Worm (Caenorhabditis elegans) whole organism, dauer: ENCODE data around the gene abf-5.

ENCODE experiments used
- unc-62 ChIP-seq: sonication (generic microtip); optimal IDR thresholded peaks from 2 replicates; lab custom pipeline; 2017; ENCODE audit warnings: missing biosample characterization, missing genetic modification reagents, missing genetic modification characterization

abf-5 gene

DNA sequence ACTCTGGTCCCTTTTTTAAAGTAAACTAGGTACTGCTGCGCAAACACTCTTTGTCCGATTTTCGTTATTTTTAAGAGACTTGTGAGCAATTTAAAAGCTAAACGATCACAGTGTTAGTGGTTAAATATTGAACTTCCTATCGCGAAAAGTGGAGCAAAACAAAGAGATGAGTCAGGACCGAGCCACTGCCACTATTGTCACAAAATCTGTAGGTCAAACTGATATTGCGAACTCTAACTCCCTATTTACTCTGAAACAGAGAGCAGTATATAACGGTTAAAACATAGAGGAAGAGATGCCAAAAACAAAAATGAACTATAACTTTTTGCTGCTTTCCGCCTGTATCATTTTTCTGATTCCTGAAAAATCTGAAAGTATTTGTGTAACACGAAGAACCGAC, at the start of gene abf-5:
Gene abf-5, plus strand, starts transcription at position 301 of the 400 bp plus-strand sequence.
- no peak for TF ChIP-seq unc-62

DNA sequence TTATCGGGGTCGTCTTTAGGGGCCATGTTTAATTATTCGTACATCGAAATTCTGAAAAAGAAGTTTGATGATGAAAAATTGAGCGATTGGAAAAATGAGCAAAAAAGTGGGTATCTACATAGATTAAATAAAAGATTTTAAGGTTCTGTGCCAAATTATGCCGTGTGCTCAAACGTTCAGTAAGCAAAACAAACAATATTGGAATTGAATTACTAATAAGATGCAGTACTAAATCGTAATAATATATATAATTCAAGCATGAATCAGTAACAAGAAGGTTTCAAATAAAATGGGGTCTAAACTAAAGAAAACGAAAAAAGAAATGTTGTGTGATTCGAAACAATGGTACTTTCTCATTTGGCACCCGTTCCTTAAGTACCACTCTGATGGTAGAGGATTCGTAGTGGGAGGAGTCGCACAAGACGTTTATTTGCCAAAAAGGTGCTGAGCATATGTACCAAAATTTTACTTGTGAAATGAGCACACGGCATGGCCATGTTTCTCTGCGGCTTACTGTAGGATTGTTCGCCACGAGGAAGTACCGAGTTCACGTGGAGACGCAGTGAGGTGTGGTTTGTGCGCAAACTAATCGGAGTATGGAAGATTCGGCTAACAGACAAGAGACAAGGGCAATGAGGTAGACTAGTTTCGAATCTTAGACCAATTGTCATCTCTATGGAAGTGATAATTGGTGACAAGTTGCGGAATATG, 43.0 kb upstream of the abf-5 start, which contains the start of gene pgp-14:
Gene pgp-14, minus strand, starts transcription at position 51 of the 711 bp plus-strand sequence.
- TF ChIP-seq unc-62: no peak

DNA sequence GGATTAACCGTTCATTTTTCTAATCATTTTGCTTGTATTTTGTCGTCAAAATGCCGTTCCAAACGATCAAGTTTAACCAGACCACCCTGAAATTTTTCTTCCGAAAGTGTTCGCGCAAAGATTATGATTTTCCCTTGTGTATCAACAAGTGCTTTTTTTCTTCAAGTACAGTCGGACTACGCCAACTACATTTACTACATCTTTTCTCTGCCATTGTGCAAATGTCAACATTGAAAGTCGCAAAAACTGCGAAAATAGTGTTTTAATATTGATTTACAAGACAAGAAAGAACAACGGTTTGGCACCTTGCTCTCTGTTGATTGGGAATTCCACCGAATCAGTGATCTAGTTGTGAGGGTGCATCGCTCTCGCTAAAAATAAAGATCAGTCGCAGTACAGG, 41.8 kb upstream of the abf-5 start:
- TF ChIP-seq unc-62: no peak

DNA sequence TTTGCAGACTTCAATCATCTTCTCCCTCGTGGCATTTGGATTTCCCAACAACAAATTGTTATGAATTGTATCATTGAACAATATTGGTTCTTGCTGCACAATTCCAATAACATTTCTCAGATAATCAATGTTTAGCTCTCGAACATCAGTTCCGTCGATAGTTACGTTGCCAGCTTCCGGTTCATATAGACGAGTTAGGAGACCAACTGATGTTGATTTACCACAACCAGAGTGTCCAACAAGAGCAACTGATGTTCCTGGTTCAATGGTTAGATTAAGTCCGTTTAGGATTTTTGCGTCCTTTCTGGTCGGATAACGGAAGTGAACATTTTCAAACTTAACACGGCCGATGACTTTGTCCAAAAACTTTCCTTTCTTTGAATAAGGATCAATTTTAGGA, 38.6 kb upstream of the abf-5 start:
- TF ChIP-seq unc-62: no peak

DNA sequence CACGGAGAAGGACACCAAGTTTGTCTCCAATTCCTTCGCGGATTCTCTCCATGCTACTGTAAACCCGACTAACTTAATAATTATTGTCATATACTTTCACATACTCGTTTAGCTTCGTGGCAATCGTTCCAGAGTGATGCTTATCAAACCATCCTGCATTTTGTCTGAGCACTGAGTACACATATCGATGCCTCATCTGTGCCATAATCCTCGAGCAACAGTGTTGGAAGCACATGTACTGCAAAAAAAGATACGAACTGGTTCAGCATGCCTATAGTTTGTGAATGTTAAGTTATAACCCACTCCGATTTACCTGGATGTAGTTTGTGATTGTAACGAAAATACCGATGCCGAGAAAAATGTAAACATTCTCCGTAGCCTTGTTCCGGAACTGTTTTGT, 37.6 kb upstream of the abf-5 start:
- no peak for TF ChIP-seq unc-62

DNA sequence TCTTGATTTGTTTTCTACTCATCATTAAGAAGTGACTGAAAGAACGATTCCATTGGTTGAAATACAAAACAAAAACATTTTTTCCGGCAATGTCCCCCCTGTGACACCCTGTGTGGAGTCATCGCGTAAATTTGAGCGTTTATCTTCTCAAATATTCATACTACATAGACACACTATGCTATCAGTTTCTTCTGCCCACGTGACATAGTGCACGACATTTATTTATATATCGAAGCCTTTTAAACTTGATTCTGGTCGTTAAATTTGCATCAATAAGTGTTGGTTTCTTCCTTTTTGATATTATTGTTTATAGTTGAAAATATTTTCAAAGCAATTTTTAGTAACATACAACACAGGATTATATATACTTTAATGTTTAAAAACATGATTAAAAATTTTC, 33.6 kb upstream of the abf-5 start:
- no peak for TF ChIP-seq unc-62

DNA sequence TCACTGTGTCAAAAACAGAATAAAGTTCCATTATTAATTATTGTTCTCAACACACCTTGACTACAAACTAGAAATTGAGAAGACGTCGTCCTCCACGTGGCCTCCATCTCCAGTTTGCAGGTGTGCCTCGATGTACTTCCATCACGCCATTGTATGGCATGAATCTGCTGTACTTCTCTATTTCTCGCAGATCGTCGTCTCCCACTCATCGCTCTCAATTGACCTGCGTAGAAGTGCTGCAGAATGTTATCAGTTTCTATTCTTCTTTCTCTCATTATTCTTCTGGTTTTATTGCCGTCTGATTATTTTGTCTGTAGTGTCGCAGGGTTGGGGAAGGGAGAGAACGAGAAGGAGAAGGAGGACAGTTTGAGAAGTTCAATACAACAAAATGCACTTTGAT, 33.0 kb upstream of the abf-5 start:
- no peak for TF ChIP-seq unc-62

DNA sequence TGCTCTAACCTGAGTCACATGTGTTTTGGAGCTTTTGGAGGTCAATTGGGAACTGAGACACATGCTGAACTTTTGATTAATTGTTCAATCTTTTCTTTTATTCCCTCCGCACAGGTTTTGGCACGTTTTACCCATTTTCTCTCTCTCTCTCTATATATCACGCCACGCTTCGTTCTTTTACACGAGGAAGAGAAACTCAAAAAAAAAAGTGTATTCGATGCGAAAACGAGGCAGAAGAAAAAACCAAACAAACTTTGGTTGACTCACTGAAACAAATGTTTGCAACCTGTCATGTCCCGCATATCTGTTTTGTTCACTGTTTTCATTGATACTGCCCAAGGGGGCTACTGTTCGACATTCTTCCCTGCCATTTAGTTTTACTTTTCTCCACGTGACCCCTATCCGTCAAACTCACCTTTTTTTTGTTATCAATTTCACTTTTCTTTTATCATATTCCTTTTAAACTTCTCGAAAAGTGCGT, 31.3 kb upstream of the abf-5 start:
- TF ChIP-seq unc-62: no peak

DNA sequence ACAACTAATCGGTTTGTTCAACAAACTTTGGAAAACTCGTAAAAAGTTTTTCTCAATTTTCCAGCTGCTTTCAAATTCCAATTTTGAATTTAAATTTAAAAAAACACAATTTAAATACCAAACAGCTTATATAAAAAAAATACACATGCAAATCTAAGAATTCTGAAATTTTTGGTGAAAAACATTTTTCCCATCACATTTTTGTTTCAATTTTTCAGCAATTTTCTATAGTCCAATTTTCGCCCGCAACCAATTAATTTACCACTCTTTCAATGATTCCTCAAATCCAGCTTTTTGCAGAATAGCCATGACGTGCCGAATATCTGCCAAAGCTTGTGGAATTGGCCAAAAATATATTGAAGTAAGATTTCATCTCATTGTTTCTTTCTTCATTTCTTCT, 30.9 kb upstream of the abf-5 start, which contains the start of gene cept-1:
Gene cept-1, plus strand, starts transcription at position 301 of the 400 bp plus-strand sequence.
- TF ChIP-seq unc-62: no peak

DNA sequence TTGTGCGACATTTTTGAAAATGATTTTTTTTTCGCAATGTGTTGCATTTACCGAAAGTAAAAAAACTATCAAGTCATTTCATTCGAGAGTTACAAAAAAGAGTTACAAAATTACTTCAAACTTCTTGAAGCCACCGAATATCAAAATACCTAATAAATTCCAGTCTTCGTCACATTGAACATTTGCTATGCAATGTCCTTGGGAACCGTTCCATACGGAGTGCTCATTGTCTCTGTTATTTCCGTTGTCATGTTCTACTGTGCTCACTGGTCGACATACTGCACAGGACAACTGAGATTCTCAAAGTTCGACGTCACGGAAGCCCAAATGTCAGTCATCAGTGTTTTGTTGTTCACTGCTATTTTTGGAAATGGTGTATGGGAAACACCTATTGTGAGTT, 28.6 kb upstream of the abf-5 start:
- no peak for TF ChIP-seq unc-62

DNA sequence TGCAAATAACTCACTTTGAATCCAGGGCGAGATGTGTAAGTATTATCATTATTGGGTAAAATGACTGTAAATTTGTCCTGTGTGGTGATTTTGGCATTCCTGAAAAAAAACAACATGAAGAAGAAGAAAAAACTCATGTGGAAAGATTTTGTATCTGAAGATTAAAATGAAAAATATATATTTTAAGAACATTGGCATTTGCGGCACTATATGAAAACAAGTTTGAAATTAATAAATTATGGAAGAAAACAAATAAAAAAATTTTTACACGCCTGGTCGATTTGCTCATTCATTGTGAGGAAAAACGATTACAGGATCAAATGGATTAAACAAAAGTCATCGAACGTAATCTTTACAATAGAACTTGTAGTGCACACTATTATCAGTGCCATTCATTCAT, 23.0 kb upstream of the abf-5 start, which contains the start of gene ilc-17.1:
Gene ilc-17.1, minus strand, starts transcription at position 101 of the 400 bp plus-strand sequence.
- no peak for TF ChIP-seq unc-62

DNA sequence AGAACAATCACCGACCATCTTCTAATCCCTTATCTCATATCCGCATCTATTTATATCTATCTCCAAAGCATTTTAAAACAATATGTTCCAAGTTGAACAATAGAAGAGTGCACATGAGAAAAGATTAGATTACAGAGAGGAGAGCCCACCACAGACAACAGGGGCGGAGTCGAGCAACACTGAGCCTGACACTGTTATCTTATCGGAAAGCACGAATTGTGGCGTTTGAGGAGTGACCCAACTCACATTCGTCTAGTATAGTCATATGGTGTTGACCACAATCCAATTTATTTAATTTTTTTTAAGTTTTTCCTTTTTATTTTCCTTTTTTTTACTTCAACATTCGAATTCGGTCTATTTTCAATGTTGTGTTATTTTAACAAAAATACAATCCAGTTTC, 12.0 kb upstream of the abf-5 start:
- no peak for TF ChIP-seq unc-62

DNA sequence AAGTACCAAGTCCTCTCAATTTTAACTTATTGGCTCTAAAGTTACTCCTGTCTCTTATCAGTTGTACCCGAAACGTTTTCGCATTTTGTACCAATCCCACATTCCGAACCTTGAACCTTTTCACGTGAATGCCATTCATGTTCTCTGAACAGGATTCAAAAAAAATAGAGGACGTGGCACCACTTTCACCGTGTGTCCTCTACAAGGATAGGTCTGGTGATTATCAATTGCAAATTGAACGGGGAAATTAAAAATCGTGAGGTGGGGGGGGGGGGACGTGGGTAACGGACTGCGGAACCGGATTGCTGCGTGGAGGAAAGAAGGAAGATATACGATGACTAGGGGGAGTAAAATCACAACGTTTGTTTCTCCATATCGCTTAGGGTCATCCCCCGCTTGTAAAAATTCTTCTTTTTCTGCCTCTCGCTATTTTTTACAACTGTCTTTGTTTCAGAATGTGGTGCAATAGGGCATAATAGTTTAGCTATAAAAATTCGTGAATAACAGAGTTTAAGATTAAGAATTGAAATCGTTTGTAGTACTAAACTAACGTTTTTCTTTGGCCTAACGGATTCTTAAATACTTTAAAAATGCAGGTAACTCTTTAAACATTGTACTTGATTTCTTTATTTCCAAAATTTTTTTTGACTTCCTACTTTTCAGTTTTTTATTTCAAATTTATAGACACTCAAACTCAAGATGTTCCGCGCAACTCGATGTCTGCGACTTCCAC, 10.8 kb upstream of the abf-5 start, which contains the start of gene alh-13:
Gene alh-13, plus strand, starts transcription at position 683 of the 733 bp plus-strand sequence.
- no peak for TF ChIP-seq unc-62

DNA sequence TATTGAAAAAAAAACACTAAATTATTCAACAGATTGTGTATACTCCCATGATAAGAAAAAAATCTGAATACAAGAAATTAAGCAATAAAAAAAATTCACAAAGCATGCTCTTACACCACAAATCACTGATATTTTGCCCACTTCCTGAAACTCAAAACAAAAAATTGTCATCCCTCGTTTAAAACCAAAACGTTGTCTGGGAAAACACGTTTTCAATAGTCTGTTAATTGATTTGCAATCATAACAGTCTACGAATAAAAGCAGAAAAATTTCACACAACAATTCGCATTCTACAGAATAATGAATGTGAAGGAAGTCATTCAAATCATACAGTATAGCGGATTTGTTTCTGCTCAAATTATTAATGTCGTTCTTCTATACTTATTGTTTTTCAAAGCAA, 5.0 kb upstream of the abf-5 start, which contains the start of gene str-124:
Gene str-124, plus strand, starts transcription at position 301 of the 400 bp plus-strand sequence.
- no peak for TF ChIP-seq unc-62

DNA sequence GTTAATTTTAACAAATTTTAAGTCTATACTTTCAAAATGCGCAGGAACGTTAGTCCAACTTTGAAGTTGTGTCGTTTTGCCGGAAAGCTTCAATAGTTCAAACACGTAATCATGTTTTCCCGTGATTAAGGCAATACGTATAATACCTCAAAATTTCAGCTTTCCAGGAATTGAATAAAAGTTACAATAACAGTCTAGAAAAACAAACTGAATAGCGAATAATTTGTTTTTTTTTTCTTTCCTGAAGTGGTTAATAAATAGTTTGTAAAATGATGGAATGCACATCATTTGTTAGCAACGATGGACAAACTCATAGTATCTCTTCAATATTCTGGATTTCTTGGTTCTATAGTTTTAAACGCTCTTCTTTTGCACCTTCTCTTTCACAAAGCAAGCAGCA, 2.6 kb upstream of the abf-5 start, which contains the start of gene str-123:
Gene str-123, plus strand, starts transcription at position 301 of the 400 bp plus-strand sequence.
- TF ChIP-seq unc-62: no peak

DNA sequence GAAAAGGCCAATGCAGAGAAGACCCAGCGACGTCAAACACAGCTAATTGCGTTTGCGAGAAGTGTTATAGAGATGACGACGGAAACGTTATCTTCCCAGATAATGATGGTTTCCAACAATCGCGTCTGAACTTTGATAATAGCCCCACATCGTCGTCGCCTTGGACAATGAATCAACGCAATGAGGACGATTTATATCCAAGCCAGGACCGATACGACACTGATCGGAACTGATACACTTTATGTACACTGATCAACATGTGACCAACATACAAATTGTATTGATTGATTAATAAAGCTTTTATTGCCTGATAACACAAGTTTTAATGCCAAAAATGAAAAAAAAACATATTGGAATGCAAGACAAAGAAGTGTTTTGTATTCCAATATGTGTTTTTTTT, 421 bp downstream of the abf-5 start:
- TF ChIP-seq unc-62: no peak

DNA sequence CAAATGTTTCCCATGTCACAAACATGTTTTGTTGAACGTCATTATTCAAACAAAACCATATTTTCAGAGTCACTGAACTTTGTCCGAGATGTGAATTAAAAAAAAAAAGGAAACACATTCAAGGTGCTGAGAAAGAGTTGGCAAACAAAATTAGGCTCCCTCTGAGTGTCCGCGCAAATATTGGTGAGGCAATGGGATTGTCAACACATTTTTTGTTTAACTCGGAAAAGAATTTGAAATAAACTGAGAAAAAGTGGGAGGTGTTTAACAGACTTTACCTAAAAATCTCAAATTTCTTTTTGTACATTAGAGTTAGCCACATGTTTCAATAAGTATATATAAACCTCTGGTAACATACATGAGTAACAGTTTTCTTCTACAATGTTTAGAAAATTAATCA, 1.1 kb downstream of the abf-5 start, which contains the start of gene abf-6:
Gene abf-6, plus strand, starts transcription at position 323 of the 400 bp plus-strand sequence.
- TF ChIP-seq unc-62: no peak
